Fruit fly (Drosophila melanogaster) whole organism, adult: Measurements from ENCODE around the gene CG18628.

Experiments
- CG12768 ChIP-seq: fragments of 200-800 bp; sonication (Bioruptor generic); optimal IDR thresholded peaks from 2 replicates; lab custom pipeline; 2017; ENCODE audit warnings: missing biosample characterization, missing genetic modification characterization, mild to moderate bottlenecking, moderate library complexity, missing genetic modification reagents
- CG7101 ChIP-seq: fragments of 200-800 bp; sonication (Bioruptor generic); optimal IDR thresholded peaks from 2 replicates; lab custom pipeline; 2018; ENCODE audit warnings: missing biosample characterization, mild to moderate bottlenecking, missing genetic modification characterization, moderate library complexity
- ovo ChIP-seq: fragments of 200-800 bp; sonication (Bioruptor generic); optimal IDR thresholded peaks from 2 replicates; lab custom pipeline; 2016; ENCODE audit warnings: missing biosample characterization, missing genetic modification characterization

DNA sequence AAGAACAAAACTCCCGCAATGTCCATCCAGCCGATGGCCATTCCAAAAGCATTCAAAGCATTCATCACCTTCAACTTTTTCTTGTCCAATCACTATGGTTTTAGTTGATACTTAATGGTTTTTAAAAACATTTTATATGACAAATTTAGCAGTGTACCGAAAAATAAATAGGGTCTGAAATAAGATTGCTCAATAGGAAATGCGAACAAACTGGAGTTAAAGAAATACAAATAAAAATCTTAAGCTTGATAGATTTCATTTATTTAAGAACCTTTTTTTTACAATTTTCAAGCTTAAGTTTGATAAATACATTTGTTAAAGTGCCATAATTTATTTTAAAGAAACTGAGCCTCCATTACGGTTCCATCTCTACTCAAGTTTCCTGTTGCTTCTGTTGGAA is 14.0 kb upstream of the CG18628 start, which contains the start of gene CG43127:
- TF ChIP-seq CG12768 (no peak), ovo (GFP tag; lab: Kevin White, UChicago) (no peak), CG7101 (tag; lab: Kevin White, UChicago) (no peak)
